Worm (Caenorhabditis elegans) whole organism, L4/young adult: ENCODE data around the gene T21B4.15.
"Not testable (repeated sequence)": the region's sequence is repeated elsewhere in the genome, so short reads cannot be mapped to it uniquely, and the experiment has no call there.

Experiments used
- W03F9.2 ChIP-seq: fragments of 150-350 bp; optimal IDR thresholded peaks from 2 replicates; lab custom pipeline; 2014; ENCODE audit warnings: missing biosample characterization, missing genetic modification characterization
- dao-5 ChIP-seq: sonication (generic microtip); optimal IDR thresholded peaks from 2 replicates; lab custom pipeline; 2016; ENCODE audit warnings: missing genotype, missing genetic modification characterization, moderate library complexity, missing compliant biosample characterization
- him-1 ChIP-seq: sonication (generic microtip); optimal IDR thresholded peaks from 2 replicates; lab custom pipeline; 2016; ENCODE audit warnings: missing genotype, missing genetic modification reagents, missing genetic modification characterization, missing compliant biosample characterization

The T21B4.15 gene

ce11 chrII:12506511-12506910, 16.5 kb downstream of the T21B4.15 start:
- TF ChIP-seq dao-5 (no peak), him-1 (tag; lab: Kevin White, UChicago) (no peak), W03F9.2 (tag; lab: Kevin White, UChicago) (no peak)

- no peak for TF ChIP-seq dao-5
- no peak for TF ChIP-seq W03F9.2 (tag; lab: Kevin White, UChicago)
- TF ChIP-seq him-1 (tag; lab: Kevin White, UChicago): no peak
These were observed 17.0 kb downstream of the T21B4.15 start, which contains the start of gene srh-68 for ce11 chrII:12507038-12507437. Gene srh-68, plus strand, starts transcription at chrII:12507338.

- no peak for TF ChIP-seq W03F9.2 (tag; lab: Kevin White, UChicago)
- no peak for TF ChIP-seq dao-5
- no peak for TF ChIP-seq him-1 (tag; lab: Kevin White, UChicago)
These were observed 18.6 kb downstream of the T21B4.15 start, which contains the start of gene srh-67 for ce11 chrII:12508650-12509049. Gene srh-67, plus strand, starts transcription at chrII:12508950.

- TF ChIP-seq W03F9.2 (tag; lab: Kevin White, UChicago): no peak
- no peak for TF ChIP-seq him-1 (tag; lab: Kevin White, UChicago)
- no peak for TF ChIP-seq dao-5
These were observed 21.9 kb downstream of the T21B4.15 start, which contains the start of gene srh-73 for ce11 chrII:12511866-12512265. Gene srh-73, plus strand, starts transcription at chrII:12512166.

ce11 chrII:12514620-12515019, 24.6 kb downstream of the T21B4.15 start, which contains the start of gene srh-69:
Gene srh-69, minus strand, starts transcription at chrII:12514720.
- TF ChIP-seq W03F9.2 (tag; lab: Kevin White, UChicago): no peak
- no peak for TF ChIP-seq dao-5
- no peak for TF ChIP-seq him-1 (tag; lab: Kevin White, UChicago)

ce11 chrII:12516313-12516712, 26.3 kb downstream of the T21B4.15 start, which contains the start of gene srh-61:
Gene srh-61, minus strand, starts transcription at chrII:12516413.
- TF ChIP-seq dao-5: no peak
- TF ChIP-seq W03F9.2 (tag; lab: Kevin White, UChicago): no peak
- TF ChIP-seq him-1 (tag; lab: Kevin White, UChicago): no peak

ce11 chrII:12518008-12518407, 28.0 kb downstream of the T21B4.15 start:
- no peak for TF ChIP-seq dao-5
- TF ChIP-seq him-1 (tag; lab: Kevin White, UChicago): no peak
- TF ChIP-seq W03F9.2 (tag; lab: Kevin White, UChicago): no peak

- TF ChIP-seq dao-5 (no peak), W03F9.2 (tag; lab: Kevin White, UChicago) (no peak), him-1 (tag; lab: Kevin White, UChicago) (no peak)
These were observed 28.9 kb downstream of the T21B4.15 start, which contains the start of gene srh-70 for ce11 chrII:12518809-12519344. Gene srh-70, minus strand, starts transcription at chrII:12518859.

- TF ChIP-seq him-1 (tag; lab: Kevin White, UChicago): no peak
- no peak for TF ChIP-seq W03F9.2 (tag; lab: Kevin White, UChicago)
- TF ChIP-seq dao-5: no peak
These were observed 29.6 kb downstream of the T21B4.15 start, which contains the start of gene ceh-99 for ce11 chrII:12519616-12520015. Gene ceh-99, plus strand, starts transcription at chrII:12519981.

- TF ChIP-seq him-1 (tag; lab: Kevin White, UChicago): no peak
- TF ChIP-seq W03F9.2 (tag; lab: Kevin White, UChicago): no peak
- no peak for TF ChIP-seq dao-5
These were observed 35.5 kb downstream of the T21B4.15 start, which contains the start of gene srx-118 for ce11 chrII:12525526-12525925. Gene srx-118, plus strand, starts transcription at chrII:12525826.

ce11 chrII:12527947-12528346, 37.9 kb downstream of the T21B4.15 start, which contains the start of gene srx-119:
Gene srx-119, plus strand, starts transcription at chrII:12528247.
- TF ChIP-seq him-1 (tag; lab: Kevin White, UChicago) (no peak), W03F9.2 (tag; lab: Kevin White, UChicago) (no peak), dao-5 (no peak)

ce11 chrII:12530958-12531357, 41.0 kb downstream of the T21B4.15 start, which contains the start of gene srx-120:
Gene srx-120, plus strand, starts transcription at chrII:12531258.
- TF ChIP-seq dao-5: no peak
- TF ChIP-seq him-1 (tag; lab: Kevin White, UChicago): no peak
- no peak for TF ChIP-seq W03F9.2 (tag; lab: Kevin White, UChicago)

ce11 chrII:12535297-12535803, 45.3 kb downstream of the T21B4.15 start, which contains the start of gene nimk-1:
Gene nimk-1, plus strand, starts transcription at chrII:12535753.
- TF ChIP-seq dao-5 (no peak), W03F9.2 (tag; lab: Kevin White, UChicago) (no peak), him-1 (tag; lab: Kevin White, UChicago) (no peak)

ce11 chrII:12536203-12536602, 46.2 kb downstream of the T21B4.15 start, which contains the start of gene F49C5.3:
Gene F49C5.3, plus strand, starts transcription at chrII:12536503.
- not testable (repeated sequence) for TF ChIP-seq him-1 (tag; lab: Kevin White, UChicago); W03F9.2 (tag; lab: Kevin White, UChicago); dao-5
